Fruit fly (Drosophila melanogaster): Measurements from ENCODE around the gene SNCF.

Gene SNCF

dm6 chr3L:13378202-13378601 is at the start of gene SNCF:
TSS of gene SNCF (plus strand) at chr3L:13378583.
- TF ChIP-seq Crg-1 (GFP tag; optimal IDR thresholded peaks at IDR 0.05), result no peak
- TF ChIP-seq tj (GFP tag; optimal IDR thresholded peaks at IDR 0.05), result no peak
- TF ChIP-seq CG14711 (tag; optimal IDR thresholded peaks at IDR 0.05), result no peak
- no peak for TF ChIP-seq Hr96 (GFP tag; optimal IDR thresholded peaks at IDR 0.05)
- TF ChIP-seq Mnt (GFP tag; optimal IDR thresholded peaks at IDR 0.05), result no peak
- TF ChIP-seq CG1620 (GFP tag; optimal IDR thresholded peaks at IDR 0.05), result no peak
- no peak for TF ChIP-seq bab1 (GFP tag; optimal IDR thresholded peaks at IDR 0.05)
- TF ChIP-seq toe (GFP tag; optimal IDR thresholded peaks at IDR 0.05), result no peak
- no peak for TF ChIP-seq cnc (optimal IDR thresholded peaks at IDR 0.05)
- TF ChIP-seq cic (GFP tag; optimal IDR thresholded peaks at IDR 0.05), result no peak
- no peak for TF ChIP-seq ovo (GFP tag; optimal IDR thresholded peaks at IDR 0.05)
- no peak for TF ChIP-seq CG7101 (tag; optimal IDR thresholded peaks at IDR 0.05)
- TF ChIP-seq CG7045 (GFP tag; optimal IDR thresholded peaks at IDR 0.05), result no peak
- no peak for TF ChIP-seq pad (GFP tag; optimal IDR thresholded peaks at IDR 0.05)
- TF ChIP-seq CG33017 (tag; optimal IDR thresholded peaks at IDR 0.05), result no peak
- no peak for TF ChIP-seq CG11617 (GFP tag; optimal IDR thresholded peaks at IDR 0.05)

- TF ChIP-seq Clk (GFP tag; optimal IDR thresholded peaks at IDR 0.05), result no peak
- TF ChIP-seq ovo (GFP tag; optimal IDR thresholded peaks at IDR 0.05), result no peak
- TF ChIP-seq CG12768 (GFP tag; optimal IDR thresholded peaks at IDR 0.05), result no peak
- no peak for TF ChIP-seq CG33017 (tag; optimal IDR thresholded peaks at IDR 0.05)
- TF ChIP-seq tj (GFP tag; optimal IDR thresholded peaks at IDR 0.05), result no peak
- no peak for TF ChIP-seq toe (GFP tag; optimal IDR thresholded peaks at IDR 0.05)
- no peak for TF ChIP-seq CG7045 (GFP tag; optimal IDR thresholded peaks at IDR 0.05)
- no peak for TF ChIP-seq pad (GFP tag; optimal IDR thresholded peaks at IDR 0.05)
- no peak for TF ChIP-seq CG14711 (tag; optimal IDR thresholded peaks at IDR 0.05)
- no peak for TF ChIP-seq CG11617 (GFP tag; optimal IDR thresholded peaks at IDR 0.05)
- TF ChIP-seq cic (GFP tag; optimal IDR thresholded peaks at IDR 0.05), result no peak
- TF ChIP-seq Crg-1 (GFP tag; optimal IDR thresholded peaks at IDR 0.05), result no peak
- TF ChIP-seq CG5204 (GFP tag; optimal IDR thresholded peaks at IDR 0.05), result no peak
- TF ChIP-seq Mnt (GFP tag; optimal IDR thresholded peaks at IDR 0.05), result no peak
- TF ChIP-seq bab1 (GFP tag; optimal IDR thresholded peaks at IDR 0.05), result no peak
- TF ChIP-seq CG7101 (tag; optimal IDR thresholded peaks at IDR 0.05), result no peak
- no peak for TF ChIP-seq cnc (optimal IDR thresholded peaks at IDR 0.05)
- TF ChIP-seq CG1620 (GFP tag; optimal IDR thresholded peaks at IDR 0.05), result no peak
These were observed 49.5 kb upstream of the SNCF start, which contains the start of gene CG14113 for dm6 chr3L:13328835-13329234. TSS of gene CG14113 (plus strand) at chr3L:13329135.

DNA sequence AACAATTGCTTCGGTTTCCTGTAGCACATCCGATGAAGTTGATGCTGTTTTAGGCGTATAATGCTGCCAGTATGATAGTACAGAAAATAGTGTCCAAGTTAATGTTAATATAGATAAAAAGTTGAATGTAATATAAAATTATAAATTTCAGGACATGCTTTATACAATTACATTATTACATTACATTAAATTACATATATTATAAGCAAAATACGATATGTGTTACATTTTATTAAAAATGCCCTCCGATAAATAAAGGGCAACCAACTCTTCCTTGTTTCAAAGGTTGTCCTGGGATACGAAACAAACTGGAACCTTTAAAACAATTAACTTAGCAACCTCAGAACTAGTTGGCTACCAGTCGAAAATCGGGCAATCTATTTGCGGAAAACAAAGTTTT is 29.6 kb upstream of the SNCF start, which contains the start of gene CG17687:
Gene CG17687 (plus strand): TSS at position 301 of the 400 bp plus-strand sequence.
- TF ChIP-seq ovo (GFP tag; optimal IDR thresholded peaks at IDR 0.05), result no peak

dm6 chr3L:13356084-13356693 is 22.2 kb upstream of the SNCF start, which contains the start of gene Nplp2:
TSS of gene Nplp2 (plus strand) at chr3L:13356376.
- no peak for TF ChIP-seq Hr96 (GFP tag; optimal IDR thresholded peaks at IDR 0.05)
- peak; percentile 9 for TF ChIP-seq kay (GFP tag; ENCODE audit: borderline replicate concordance)
- TF ChIP-seq pad (GFP tag; optimal IDR thresholded peaks at IDR 0.05), result no peak
- TF ChIP-seq CG14711 (tag; optimal IDR thresholded peaks at IDR 0.05), result peak; percentile 42
- peak; percentile 72 for TF ChIP-seq CG33017 (tag; optimal IDR thresholded peaks at IDR 0.05)
- peak; percentile 20 for TF ChIP-seq CG12768 (GFP tag; optimal IDR thresholded peaks at IDR 0.05)
- TF ChIP-seq toe (GFP tag; optimal IDR thresholded peaks at IDR 0.05), result peak; percentile 13
- TF ChIP-seq Crg-1 (GFP tag; optimal IDR thresholded peaks at IDR 0.05), result no peak
- peak; percentile 79 for TF ChIP-seq CG7101 (tag; optimal IDR thresholded peaks at IDR 0.05)
- no peak for TF ChIP-seq cnc (optimal IDR thresholded peaks at IDR 0.05)

DNA sequence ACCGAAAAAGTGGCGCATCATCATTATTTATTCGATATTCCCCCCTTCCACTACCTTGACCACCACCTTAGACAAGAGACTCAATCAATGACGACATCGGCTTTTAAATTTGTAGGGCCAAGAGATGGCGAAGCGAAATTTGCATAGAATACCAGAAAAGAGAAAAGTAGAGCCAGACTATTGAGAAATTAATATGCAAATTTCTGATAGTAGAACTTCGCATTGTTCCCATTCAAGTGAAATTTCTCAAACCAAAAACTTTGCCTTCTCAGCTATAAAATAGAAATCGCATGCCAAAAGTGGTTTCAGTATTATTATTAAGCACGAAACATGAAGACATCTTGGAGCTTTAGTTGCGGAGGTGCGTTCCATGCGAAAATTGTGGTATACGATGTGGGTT is 726 bp upstream of the SNCF start, which contains the start of gene CG14111:
Gene CG14111 (plus strand): TSS at position 301 of the 400 bp plus-strand sequence.
- TF ChIP-seq pad (GFP tag; optimal IDR thresholded peaks at IDR 0.05) (no peak), Crg-1 (GFP tag; optimal IDR thresholded peaks at IDR 0.05) (no peak), ovo (GFP tag; optimal IDR thresholded peaks at IDR 0.05) (no peak), Mnt (GFP tag; optimal IDR thresholded peaks at IDR 0.05) (no peak), cnc (optimal IDR thresholded peaks at IDR 0.05) (no peak), Hr96 (GFP tag; optimal IDR thresholded peaks at IDR 0.05) (no peak), bab1 (GFP tag; optimal IDR thresholded peaks at IDR 0.05) (no peak), CG11617 (GFP tag; optimal IDR thresholded peaks at IDR 0.05) (no peak)

dm6 chr3L:13381160-13381559 is 2.8 kb downstream of the SNCF start, which contains the start of gene CG14107:
TSS of gene CG14107 (minus strand) at chr3L:13381346.
- TF ChIP-seq CG5204 (GFP tag; optimal IDR thresholded peaks at IDR 0.05) (no peak), pad (GFP tag; optimal IDR thresholded peaks at IDR 0.05) (no peak), Crg-1 (GFP tag; optimal IDR thresholded peaks at IDR 0.05) (no peak), CG14711 (tag; optimal IDR thresholded peaks at IDR 0.05) (no peak), bab1 (GFP tag; optimal IDR thresholded peaks at IDR 0.05) (no peak), cic (GFP tag; optimal IDR thresholded peaks at IDR 0.05) (no peak), CG1620 (GFP tag; optimal IDR thresholded peaks at IDR 0.05) (no peak), cnc (optimal IDR thresholded peaks at IDR 0.05) (no peak), tj (GFP tag; optimal IDR thresholded peaks at IDR 0.05) (no peak)

All from whole organism, adult.